Worm (Caenorhabditis elegans) whole organism, young adult: ENCODE measurements around the gene gsto-1.

Experiments
- B0019.2 ChIP-seq: fragments of 200-800 bp; sonication (Bioruptor generic); conservative IDR thresholded peaks from 2 replicates; pipeline ENCODE4 v1.3.6; 2022; ENCODE audit warnings: missing genetic modification reagents, missing genetic modification characterization, missing compliant biosample characterization
- C17E4.6 ChIP-seq: fragments of 200-800 bp; sonication (Bioruptor generic); IDR thresholded peaks from 2 replicates; pipeline ENCODE4 v1.3.6; 2022; ENCODE audit warnings: missing genetic modification reagents, missing genetic modification characterization, missing compliant biosample characterization
- D2030.7 ChIP-seq: fragments of 200-800 bp; sonication (Bioruptor generic); IDR thresholded peaks from 2 replicates; pipeline ENCODE4 v1.3.6; 2022; ENCODE audit warnings: missing genetic modification reagents, missing genetic modification characterization, missing compliant biosample characterization
- F33H1.4 ChIP-seq: fragments of 200-800 bp; sonication (Bioruptor generic); IDR thresholded peaks from 2 replicates; pipeline ENCODE4 v1.3.6; 2022; ENCODE audit warnings: missing genetic modification reagents, missing genetic modification characterization, missing compliant biosample characterization
- F37B4.10 ChIP-seq: fragments of 200-800 bp; sonication (Bioruptor generic); IDR thresholded peaks from 2 replicates; pipeline ENCODE4 v1.3.6; 2022; ENCODE audit warnings: missing genetic modification characterization, missing compliant biosample characterization
- F52B5.7 ChIP-seq: sonication (generic microtip); optimal IDR thresholded peaks from 2 replicates; lab custom pipeline; 2016; ENCODE audit warnings: mild to moderate bottlenecking, missing genetic modification characterization, missing compliant biosample characterization
- T26A5.8 ChIP-seq: sonication (generic microtip); optimal IDR thresholded peaks from 2 replicates; lab custom pipeline; 2016; ENCODE audit warnings: missing genetic modification characterization, missing compliant biosample characterization
- Y53F4B.3 ChIP-seq: fragments of 200-800 bp; sonication (Bioruptor generic); IDR thresholded peaks from 2 replicates; pipeline ENCODE4 v1.3.6; 2022; ENCODE audit warnings: missing genetic modification reagents, missing genetic modification characterization, missing compliant biosample characterization
- Y79H2A.3 ChIP-seq: fragments of 200-800 bp; sonication (Bioruptor generic); conservative IDR thresholded peaks from 2 replicates; pipeline ENCODE4 v1.3.6; 2022; ENCODE audit warnings: missing genetic modification reagents, missing genetic modification characterization, missing compliant biosample characterization
- aptf-2 ChIP-seq: fragments of 200-800 bp; sonication (Bioruptor generic); conservative IDR thresholded peaks from 2 replicates; pipeline ENCODE4 v1.3.6; 2022; ENCODE audit warnings: missing genetic modification reagents, missing genetic modification characterization, missing compliant biosample characterization
- atf-7 ChIP-seq: sonication (generic microtip); optimal IDR thresholded peaks from 2 replicates; lab custom pipeline; 2017; ENCODE audit warnings: mild to moderate bottlenecking, missing genetic modification characterization, missing compliant biosample characterization
- athp-1 ChIP-seq: sonication (generic microtip); optimal IDR thresholded peaks from 2 replicates; lab custom pipeline; 2017; ENCODE audit warnings: mild to moderate bottlenecking, missing genetic modification characterization, missing compliant biosample characterization
- attf-3 ChIP-seq: fragments of 200-800 bp; sonication (Bioruptor generic); conservative IDR thresholded peaks from 2 replicates; pipeline ENCODE4 v1.3.6; 2022; ENCODE audit warnings: missing genetic modification reagents, missing genetic modification characterization, missing compliant biosample characterization
- bed-1 ChIP-seq: fragments of 200-800 bp; sonication (Bioruptor generic); IDR thresholded peaks from 2 replicates; pipeline ENCODE4 v1.3.6; 2022; ENCODE audit warnings: missing genetic modification reagents, missing genetic modification characterization, missing compliant biosample characterization
- ccch-3 ChIP-seq: fragments of 200-800 bp; sonication (Bioruptor generic); optimal IDR thresholded peaks from 2 replicates; lab custom pipeline; 2018; ENCODE audit warnings: mild to moderate bottlenecking, missing genetic modification characterization, missing compliant biosample characterization
- cebp-2 ChIP-seq: fragments of 200-800 bp; sonication (Bioruptor generic); IDR thresholded peaks from 2 replicates; pipeline ENCODE4 v1.3.6; 2022; ENCODE audit warnings: missing genetic modification characterization, missing compliant biosample characterization
- ceh-27 ChIP-seq: fragments of 200-800 bp; sonication (Bioruptor generic); optimal IDR thresholded peaks from 2 replicates; lab custom pipeline; 2018; ENCODE audit warnings: mild to moderate bottlenecking, missing genetic modification characterization, moderate library complexity, missing compliant biosample characterization
- ceh-58 ChIP-seq: fragments of 200-800 bp; sonication (Bioruptor generic); IDR thresholded peaks from 2 replicates; pipeline ENCODE4 v1.3.6; 2022; ENCODE audit warnings: missing genetic modification characterization, missing compliant biosample characterization
- die-1 ChIP-seq: sonication (generic microtip); optimal IDR thresholded peaks from 2 replicates; lab custom pipeline; 2016; ENCODE audit warnings: missing genotype, mild to moderate bottlenecking, missing genetic modification characterization, missing compliant biosample characterization
- dox-1 ChIP-seq: fragments of 200-800 bp; sonication (Bioruptor generic); IDR thresholded peaks from 2 replicates; pipeline ENCODE4 v1.3.6; 2022; ENCODE audit warnings: missing genetic modification reagents, missing genetic modification characterization, missing compliant biosample characterization
- dpl-1 ChIP-seq: fragments of 150-350 bp; optimal IDR thresholded peaks from 2 replicates; lab custom pipeline; 2014; ENCODE audit warnings: missing biosample characterization, missing genetic modification reagents, missing genetic modification characterization
- ekl-4 ChIP-seq: fragments of 200-800 bp; sonication (Bioruptor generic); IDR thresholded peaks from 2 replicates; pipeline ENCODE4 v1.3.6; 2022; ENCODE audit warnings: missing genetic modification reagents, missing genetic modification characterization, missing compliant biosample characterization
- fkh-3 ChIP-seq: sonication (generic microtip); optimal IDR thresholded peaks from 2 replicates; lab custom pipeline; 2016; ENCODE audit warnings: mild to moderate bottlenecking, missing genetic modification characterization, missing compliant biosample characterization
- hmg-20 ChIP-seq: fragments of 200-800 bp; sonication (Bioruptor generic); IDR thresholded peaks from 2 replicates; pipeline ENCODE4 v1.3.6; 2022; ENCODE audit warnings: missing genetic modification reagents, missing genetic modification characterization, missing compliant biosample characterization
- hrde-1 ChIP-seq: sonication (generic microtip); optimal IDR thresholded peaks from 2 replicates; lab custom pipeline; 2016; ENCODE audit warnings: missing genetic modification characterization, mild to moderate bottlenecking, missing compliant biosample characterization, moderate library complexity, missing genotype, missing genetic modification reagents, borderline replicate concordance
- let-607 ChIP-seq, 2 experiments: fragments of 200-800 bp in 1 of 2; sonication (Bioruptor generic) in 1 of 2; sonication (generic microtip) in 1 of 2; optimal IDR thresholded peaks; 2 replicates each; lab custom pipeline; 2016 to 2018; ENCODE audit warnings: mild to moderate bottlenecking in 2 of 2, missing compliant biosample characterization in 2 of 2, missing genetic modification characterization in 2 of 2, moderate library complexity in 2 of 2, missing genotype in 1 of 2
- lin-35 ChIP-seq, 3 experiments: fragments of 150-350 bp in 2 of 3; sonication (generic microtip) in 1 of 3; optimal IDR thresholded peaks; 2 replicates each; lab custom pipeline; 2014 to 2018; ENCODE audit warnings: missing biosample characterization in 3 of 3, missing genetic modification characterization in 3 of 3, missing genetic modification reagents in 3 of 3
- lir-1 ChIP-seq: fragments of 200-800 bp; sonication (Bioruptor generic); conservative IDR thresholded peaks from 2 replicates; pipeline ENCODE4 v1.3.6; 2022; ENCODE audit warnings: missing genetic modification reagents, missing genetic modification characterization, missing compliant biosample characterization
- lsl-1 ChIP-seq: fragments of 200-800 bp; sonication (Bioruptor generic); optimal IDR thresholded peaks from 2 replicates; lab custom pipeline; 2018; ENCODE audit warnings: mild to moderate bottlenecking, missing genetic modification characterization, moderate library complexity, missing compliant biosample characterization
- madf-10 ChIP-seq: sonication (generic microtip); optimal IDR thresholded peaks from 2 replicates; lab custom pipeline; 2016; ENCODE audit warnings: mild to moderate bottlenecking, missing genetic modification characterization, missing compliant biosample characterization
- madf-3 ChIP-seq: fragments of 200-800 bp; sonication (Bioruptor generic); IDR thresholded peaks from 2 replicates; pipeline ENCODE4 v1.3.6; 2022; ENCODE audit warnings: missing genetic modification reagents, missing genetic modification characterization, missing compliant biosample characterization
- madf-6 ChIP-seq: fragments of 200-800 bp; sonication (Bioruptor generic); IDR thresholded peaks from 2 replicates; pipeline ENCODE4 v1.3.6; 2022; ENCODE audit warnings: missing genetic modification reagents, missing genetic modification characterization, missing compliant biosample characterization
- madf-8 ChIP-seq: fragments of 200-800 bp; sonication (Bioruptor generic); conservative IDR thresholded peaks from 2 replicates; pipeline ENCODE4 v1.3.6; 2022; ENCODE audit warnings: missing genetic modification reagents, missing genetic modification characterization, missing compliant biosample characterization
- mcd-1 ChIP-seq: fragments of 200-800 bp; sonication (Bioruptor generic); IDR thresholded peaks from 2 replicates; pipeline ENCODE4 v1.3.6; 2022; ENCODE audit warnings: missing genetic modification reagents, missing genetic modification characterization, missing compliant biosample characterization
- mel-28 ChIP-seq: sonication (generic microtip); optimal IDR thresholded peaks from 2 replicates; lab custom pipeline; 2016; ENCODE audit warnings: borderline replicate concordance, mild to moderate bottlenecking, missing genetic modification characterization, missing compliant biosample characterization
- nfyb-1 ChIP-seq: fragments of 200-800 bp; sonication (Bioruptor generic); IDR thresholded peaks from 2 replicates; pipeline ENCODE4 v1.3.6; 2022; ENCODE audit warnings: missing genetic modification reagents, missing genetic modification characterization, missing compliant biosample characterization
- nhr-27 ChIP-seq: fragments of 200-800 bp; sonication (Bioruptor generic); optimal IDR thresholded peaks from 2 replicates; lab custom pipeline; 2018; ENCODE audit warnings: mild to moderate bottlenecking, missing genetic modification characterization, moderate library complexity, missing compliant biosample characterization
- nhr-90 ChIP-seq: sonication (generic microtip); optimal IDR thresholded peaks from 2 replicates; lab custom pipeline; 2016; ENCODE audit warnings: missing genotype, mild to moderate bottlenecking, missing genetic modification characterization, missing compliant biosample characterization
- rcor-1 ChIP-seq: fragments of 200-800 bp; sonication (Bioruptor generic); IDR thresholded peaks from 2 replicates; pipeline ENCODE4 v1.3.6; 2022; ENCODE audit warnings: missing genetic modification reagents, missing genetic modification characterization, missing compliant biosample characterization
- rec-8 ChIP-seq, 2 experiments: sonication (generic microtip); optimal IDR thresholded peaks; 2 replicates each; lab custom pipeline; 2016; ENCODE audit warnings: mild to moderate bottlenecking in 2 of 2, missing genetic modification characterization in 2 of 2, missing genetic modification reagents in 2 of 2, missing genotype in 2 of 2, missing biosample characterization in 1 of 2, missing compliant biosample characterization in 1 of 2, moderate library complexity in 1 of 2
- repo-1 ChIP-seq: sonication (generic microtip); optimal IDR thresholded peaks from 2 replicates; lab custom pipeline; 2017; ENCODE audit warnings: mild to moderate bottlenecking, missing genetic modification characterization, missing compliant biosample characterization
- rpc-1 ChIP-seq, 2 experiments: fragments of 150-350 bp in 1 of 2; sonication (generic microtip) in 1 of 2; optimal IDR thresholded peaks; 2 replicates each; lab custom pipeline; 2014 to 2018; ENCODE audit warnings: missing biosample characterization in 1 of 2, missing genetic modification characterization in 1 of 2, missing genetic modification reagents in 1 of 2, missing genotype in 1 of 2
- snpc-1.3 ChIP-seq: sonication (generic microtip); optimal IDR thresholded peaks from 2 replicates; lab custom pipeline; 2017; ENCODE audit warnings: missing genetic modification characterization, mild to moderate bottlenecking, missing compliant biosample characterization, antibody characterized with exemption, moderate library complexity, missing genotype, missing genetic modification reagents; ENCODE audit not compliant: insufficient read depth
- xnd-1 ChIP-seq: sonication (generic microtip); optimal IDR thresholded peaks from 2 replicates; lab custom pipeline; 2016; ENCODE audit warnings: missing genotype, missing genetic modification reagents, missing genetic modification characterization, missing compliant biosample characterization
- zfh-2 ChIP-seq: fragments of 200-800 bp; sonication (Bioruptor generic); conservative IDR thresholded peaks from 2 replicates; pipeline ENCODE4 v1.3.6; 2022; ENCODE audit warnings: missing genetic modification reagents, missing genetic modification characterization, missing compliant biosample characterization
- ztf-25 ChIP-seq: fragments of 200-800 bp; sonication (Bioruptor generic); IDR thresholded peaks from 2 replicates; pipeline ENCODE4 v1.3.6; 2022; ENCODE audit warnings: missing genetic modification reagents, missing genetic modification characterization, missing compliant biosample characterization
- ztf-6 ChIP-seq: fragments of 200-800 bp; sonication (Bioruptor generic); IDR thresholded peaks from 2 replicates; pipeline ENCODE4 v1.3.6; 2022; ENCODE audit warnings: missing genetic modification reagents, missing genetic modification characterization, missing compliant biosample characterization

The gsto-1 gene

ce11 chrIII:7977777-7978176 is 31.0 kb upstream of the gsto-1 start, which contains the start of gene C06G4.4:
TSS of gene C06G4.4 (minus strand) at chrIII:7977812.
- TF ChIP-seq B0019.2 (GFP tag; lab: Robert Waterston, UW) (no peak), F52B5.7 (tag; lab: Kevin White, UChicago) (no peak), repo-1 (no peak), rec-8 (tag; optimal IDR thresholded peaks at IDR 0.05; lab: Kevin White, UChicago) (no peak), F37B4.10 (GFP tag; lab: Robert Waterston, UW) (no peak), ccch-3 (GFP tag; lab: Kevin White, UChicago) (no peak), hmg-20 (GFP tag; lab: Robert Waterston, UW) (no peak), D2030.7 (GFP tag; lab: Robert Waterston, UW) (no peak), fkh-3 (tag; lab: Kevin White, UChicago) (no peak), rcor-1 (GFP tag; lab: Robert Waterston, UW) (no peak), F33H1.4 (GFP tag; lab: Robert Waterston, UW) (peak; percentile 45; the same call in 1 of the 2 replicates), snpc-1.3 (no peak), madf-8 (GFP tag; lab: Robert Waterston, UW) (peak; percentile 77), Y53F4B.3 (no peak), lin-35 (GFP tag; optimal IDR thresholded peaks at IDR 0.05; lab: Kevin White, UChicago) (peak in 1 of 3 experiments; percentile 10), lsl-1 (peak; percentile 70), ceh-58 (GFP tag; lab: Robert Waterston, UW) (no peak), xnd-1 (tag; lab: Kevin White, UChicago) (peak; percentile 29), dpl-1 (peak; percentile 2), madf-6 (GFP tag; lab: Robert Waterston, UW) (peak; percentile 81)

- TF ChIP-seq attf-3 (GFP tag; lab: Robert Waterston, UW) (no peak), let-607 (tag; optimal IDR thresholded peaks at IDR 0.05; lab: Kevin White, UChicago) (no peak), ceh-27 (GFP tag; lab: Kevin White, UChicago) (no peak), atf-7 (no peak), zfh-2 (no peak), ceh-58 (GFP tag; lab: Robert Waterston, UW) (no peak), aptf-2 (no peak), rpc-1 (optimal IDR thresholded peaks at IDR 0.05; lab: Kevin White, UChicago) (no peak), rpc-1 (tag; optimal IDR thresholded peaks at IDR 0.05; lab: Kevin White, UChicago) (no peak), bed-1 (GFP tag; lab: Robert Waterston, UW) (no peak), Y79H2A.3 (GFP tag; lab: Robert Waterston, UW) (0 out of 2 replicates have a peak, but pooled peaks have one; percentile 20), hrde-1 (peak; percentile 90), nhr-90 (tag; lab: Kevin White, UChicago) (no peak), T26A5.8 (no peak), ekl-4 (peak; percentile 36; the same call in 1 of the 2 replicates), F37B4.10 (GFP tag; lab: Robert Waterston, UW) (no peak), madf-3 (GFP tag; lab: Robert Waterston, UW) (0 out of 2 replicates have a peak, but pooled peaks have one; percentile 4), xnd-1 (tag; lab: Kevin White, UChicago) (no peak), ztf-25 (GFP tag; lab: Robert Waterston, UW) (no peak), mel-28 (tag; lab: Kevin White, UChicago) (no peak), nhr-27 (tag; lab: Kevin White, UChicago) (no peak), die-1 (tag; lab: Kevin White, UChicago) (peak; percentile 6), nfyb-1 (GFP tag; lab: Robert Waterston, UW) (peak; percentile 63), athp-1 (tag; lab: Kevin White, UChicago) (no peak), lir-1 (GFP tag; lab: Robert Waterston, UW) (no peak), dox-1 (GFP tag; lab: Robert Waterston, UW) (no peak), ztf-6 (no peak), mcd-1 (GFP tag; lab: Robert Waterston, UW) (no peak), C17E4.6 (GFP tag; lab: Robert Waterston, UW) (0 out of 2 replicates have a peak, but pooled peaks have one; percentile 32), madf-10 (tag; lab: Kevin White, UChicago) (peak; percentile 7), cebp-2 (GFP tag; lab: Robert Waterston, UW) (no peak)
These were observed 30.4 kb upstream of the gsto-1 start for ce11 chrIII:7977224-7977623.
